Fruit fly (Drosophila melanogaster) S2 (cell line): ENCODE results near the gene CG8001.

Source experiments
- CG8478 ChIP-seq: fragments of >200 bp; optimal IDR thresholded peaks from 2 replicates; lab custom pipeline; 2018
- CTCF ChIP-seq, 2 experiments: fragments of >200 bp; optimal IDR thresholded peaks; 2 replicates each; lab custom pipeline; 2018

DNA sequence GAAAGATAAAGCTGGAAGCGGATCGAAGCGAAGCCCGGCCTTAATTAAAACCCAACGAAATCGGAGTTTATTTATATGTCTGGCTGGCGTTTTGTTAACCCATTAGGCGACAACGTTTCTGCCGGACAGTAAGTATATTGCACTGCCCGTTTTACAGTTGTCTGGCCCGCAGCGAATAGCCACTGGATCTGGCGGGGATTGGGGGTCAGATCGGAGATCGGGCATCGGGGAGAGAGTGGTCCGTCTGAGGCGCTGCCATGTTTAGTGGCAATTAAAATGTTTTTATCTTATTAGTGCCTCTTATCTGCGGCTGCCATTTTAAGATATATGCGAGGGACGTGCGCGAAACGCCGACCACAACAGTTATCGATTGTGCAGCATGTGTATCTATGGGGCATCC lies 46.8 kb upstream of the CG8001 start:
- TF ChIP-seq CG8478 (lab: Kevin White, UChicago): no peak
- TF ChIP-seq CTCF (optimal IDR thresholded peaks at IDR 0.05; lab: Kevin White, UChicago): no peak
